Fruit fly (Drosophila melanogaster) whole organism, embryonic: ENCODE results near the gene CG3408.
A peak's percentile ranks its signal among the peaks of the same experiment; 100 is the strongest.

Source experiments
- BEAF-32 ChIP-seq: fragments of 200-800 bp; sonication (Bioruptor generic); optimal IDR thresholded peaks from 3 replicates; lab custom pipeline; 2017; ENCODE audit warnings: missing biosample characterization, missing genetic modification characterization, mild to moderate bottlenecking, moderate library complexity, missing genetic modification reagents
- CG12071 ChIP-seq: fragments of 200-800 bp; sonication (Bioruptor generic); optimal IDR thresholded peaks from 3 replicates; lab custom pipeline; 2018; ENCODE audit warnings: missing biosample characterization, mild to moderate bottlenecking, missing genetic modification characterization
- CG12219 ChIP-seq: fragments of 200-800 bp; sonication (Bioruptor generic); optimal IDR thresholded peaks from 3 replicates; lab custom pipeline; 2018; ENCODE audit warnings: missing biosample characterization, mild to moderate bottlenecking, missing genetic modification characterization
- CG12391 ChIP-seq: fragments of 200-800 bp; sonication (Bioruptor generic); optimal IDR thresholded peaks from 3 replicates; lab custom pipeline; 2018; ENCODE audit warnings: missing biosample characterization, mild to moderate bottlenecking, missing genetic modification characterization, moderate library complexity
- CG12659 ChIP-seq: fragments of 200-800 bp; sonication (Bioruptor generic); optimal IDR thresholded peaks from 3 replicates; lab custom pipeline; 2017; ENCODE audit warnings: mild to moderate bottlenecking, missing biosample characterization, missing genetic modification reagents, missing genetic modification characterization
- CG13287 ChIP-seq: fragments of 200-800 bp; sonication (Bioruptor generic); IDR thresholded peaks from 2 replicates; pipeline ENCODE4 v1.3.6; 2022; ENCODE audit warnings: missing biosample characterization, missing genetic modification characterization; ENCODE audit not compliant: partially characterized antibody
- CG13775 ChIP-seq: fragments of 200-800 bp; sonication (Bioruptor generic); optimal IDR thresholded peaks from 3 replicates; lab custom pipeline; 2017; ENCODE audit warnings: missing biosample characterization, mild to moderate bottlenecking, missing genetic modification characterization
- CG14014 ChIP-seq: fragments of 200-800 bp; sonication (Bioruptor generic); IDR thresholded peaks from 2 replicates; pipeline ENCODE4 v1.3.6; 2022; ENCODE audit warnings: missing biosample characterization, missing genetic modification characterization
- CG14441 ChIP-seq: fragments of 200-800 bp; sonication (Bioruptor generic); IDR thresholded peaks from 2 replicates; pipeline ENCODE4 v1.3.6; 2022; ENCODE audit warnings: missing biosample characterization, missing genetic modification characterization
- CG15601 ChIP-seq: fragments of 200-800 bp; sonication (Bioruptor generic); optimal IDR thresholded peaks from 3 replicates; lab custom pipeline; 2019; ENCODE audit warnings: missing biosample characterization, mild to moderate bottlenecking, missing genetic modification characterization, moderate library complexity
- CG1603 ChIP-seq: fragments of 200-800 bp; sonication (Bioruptor generic); optimal IDR thresholded peaks from 2 replicates; lab custom pipeline; 2019; ENCODE audit warnings: missing biosample characterization, mild to moderate bottlenecking, missing genetic modification characterization, moderate library complexity
- CG17802 ChIP-seq: fragments of 200-800 bp; sonication (Bioruptor generic); optimal IDR thresholded peaks from 2 replicates; lab custom pipeline; 2018; ENCODE audit warnings: missing biosample characterization, mild to moderate bottlenecking, missing genetic modification characterization, moderate library complexity
- CG2120 ChIP-seq: fragments of 200-800 bp; sonication (Bioruptor generic); optimal IDR thresholded peaks from 3 replicates; lab custom pipeline; 2016; ENCODE audit warnings: missing biosample characterization, missing genetic modification characterization
- CG2712 ChIP-seq: fragments of 200-800 bp; optimal IDR thresholded peaks from 3 replicates; lab custom pipeline; 2019; ENCODE audit warnings: missing biosample characterization, mild to moderate bottlenecking, missing genetic modification characterization, moderate library complexity
- CG33557 ChIP-seq: fragments of 200-800 bp; sonication (Bioruptor generic); optimal IDR thresholded peaks from 2 replicates; lab custom pipeline; 2019; ENCODE audit warnings: missing biosample characterization, mild to moderate bottlenecking, missing genetic modification characterization, moderate library complexity
- CG3726 ChIP-seq: fragments of 200-800 bp; sonication (Bioruptor generic); IDR thresholded peaks from 3 replicates; pipeline ENCODE4, ENCODE4 v1.3.6; 2022; ENCODE audit warnings: missing biosample characterization, missing genetic modification characterization
- CG6854 ChIP-seq: fragments of 200-800 bp; sonication (Bioruptor generic); optimal IDR thresholded peaks from 3 replicates; lab custom pipeline; 2017; ENCODE audit warnings: missing biosample characterization, mild to moderate bottlenecking, missing genetic modification characterization
- CG8281 ChIP-seq: fragments of 200-800 bp; sonication (Bioruptor generic); optimal IDR thresholded peaks from 2 replicates; lab custom pipeline; 2018; ENCODE audit warnings: missing biosample characterization, mild to moderate bottlenecking, missing genetic modification characterization, moderate library complexity
- CG9797 ChIP-seq: fragments of 200-800 bp; sonication (Bioruptor generic); optimal IDR thresholded peaks from 3 replicates; lab custom pipeline; 2018; ENCODE audit warnings: missing biosample characterization, mild to moderate bottlenecking, missing genetic modification characterization
- CG9876 ChIP-seq: fragments of 200-800 bp; sonication (Bioruptor generic); optimal IDR thresholded peaks from 2 replicates; lab custom pipeline; 2016; ENCODE audit warnings: missing biosample characterization, missing genetic modification characterization
- CTCF ChIP-seq: fragments of 200-800 bp; sonication (Bioruptor generic); optimal IDR thresholded peaks from 2 replicates; lab custom pipeline; 2017; ENCODE audit warnings: missing biosample characterization, mild to moderate bottlenecking, missing genetic modification characterization, moderate library complexity
- Camta ChIP-seq: fragments of 200-800 bp; sonication (Bioruptor generic); optimal IDR thresholded peaks from 2 replicates; lab custom pipeline; 2016; ENCODE audit warnings: missing biosample characterization, missing genetic modification characterization
- Dll ChIP-seq: fragments of 200-800 bp; sonication (Bioruptor generic); IDR thresholded peaks from 4 replicates; pipeline ENCODE4 v1.3.6; 2022; ENCODE audit warnings: missing biosample characterization, missing genetic modification characterization; ENCODE audit not compliant: partially characterized antibody
- Dp ChIP-seq: fragments of 200-800 bp; sonication (Bioruptor generic); optimal IDR thresholded peaks from 2 replicates; lab custom pipeline; 2018; ENCODE audit warnings: missing biosample characterization, mild to moderate bottlenecking, missing genetic modification characterization, moderate library complexity
- Eip74EF ChIP-seq, 2 experiments: fragments of 200-800 bp in 1 of 2; fragments of >200 bp in 1 of 2; sonication (Bioruptor generic) in 1 of 2; optimal IDR thresholded peaks; 2 replicates each; lab custom pipeline; 2017 to 2019; ENCODE audit warnings: missing biosample characterization in 2 of 2, missing genetic modification characterization in 2 of 2, mild to moderate bottlenecking in 1 of 2, moderate library complexity in 1 of 2
- Ets97D ChIP-seq: fragments of 200-800 bp; sonication (Bioruptor generic); optimal IDR thresholded peaks from 3 replicates; lab custom pipeline; 2016; ENCODE audit warnings: missing biosample characterization, missing genetic modification characterization
- Fer1 ChIP-seq: fragments of 200-800 bp; sonication (Bioruptor generic); optimal IDR thresholded peaks from 2 replicates; lab custom pipeline; 2017; ENCODE audit warnings: missing biosample characterization, mild to moderate bottlenecking, missing genetic modification characterization
- Fer3 ChIP-seq: fragments of 200-800 bp; sonication (Bioruptor generic); optimal IDR thresholded peaks from 2 replicates; lab custom pipeline; 2018; ENCODE audit warnings: missing biosample characterization, mild to moderate bottlenecking, missing genetic modification characterization, moderate library complexity
- Hmx ChIP-seq: fragments of 200-800 bp; sonication (Bioruptor generic); optimal IDR thresholded peaks from 2 replicates; lab custom pipeline; 2016; ENCODE audit warnings: missing biosample characterization, missing genetic modification characterization
- MBD-R2 ChIP-seq: fragments of 200-800 bp; sonication (Bioruptor generic); IDR thresholded peaks from 2 replicates; pipeline ENCODE4 v1.3.6; 2022; ENCODE audit warnings: missing biosample characterization, missing genetic modification characterization
- MESR4 ChIP-seq: fragments of 200-800 bp; sonication (Bioruptor generic); optimal IDR thresholded peaks from 2 replicates; lab custom pipeline; 2018; ENCODE audit warnings: missing biosample characterization, mild to moderate bottlenecking, missing genetic modification characterization, moderate library complexity
- Med ChIP-seq: fragments of 200-800 bp; sonication (Bioruptor generic); peaks from one replicate; lab custom pipeline; 2016; ENCODE audit warnings: missing biosample characterization, missing genetic modification characterization, mild to moderate bottlenecking, inconsistent platforms, moderate library complexity
- Pdp1 ChIP-seq, 2 experiments: fragments of 200-800 bp; sonication (Bioruptor generic); optimal IDR thresholded peaks; 3 replicates each; lab custom pipeline; 2016; ENCODE audit warnings: missing biosample characterization in 2 of 2, missing genetic modification characterization in 2 of 2, mild to moderate bottlenecking in 1 of 2, moderate library complexity in 1 of 2
- Sry-δ ChIP-seq: fragments of 200-800 bp; sonication (Bioruptor generic); optimal IDR thresholded peaks from 2 replicates; lab custom pipeline; 2016; ENCODE audit warnings: missing biosample characterization, missing genetic modification characterization
- br ChIP-seq: fragments of >200 bp; optimal IDR thresholded peaks from 2 replicates; lab custom pipeline; 2017
- dan ChIP-seq: fragments of 200-800 bp; sonication (Bioruptor generic); IDR thresholded peaks from 2 replicates; pipeline ENCODE4 v1.3.6; 2022; ENCODE audit warnings: missing biosample characterization, missing genetic modification characterization
- exex ChIP-seq: fragments of 200-800 bp; sonication (Bioruptor generic); optimal IDR thresholded peaks from 4 replicates; lab custom pipeline; 2018; ENCODE audit warnings: missing biosample characterization, mild to moderate bottlenecking, missing genetic modification characterization, moderate library complexity
- ftz-f1 ChIP-seq: fragments of 200-800 bp; sonication (Bioruptor generic); optimal IDR thresholded peaks from 2 replicates; lab custom pipeline; 2016; ENCODE audit warnings: missing biosample characterization, missing genetic modification characterization
- grn ChIP-seq: fragments of 200-800 bp; sonication (Bioruptor generic); optimal IDR thresholded peaks from 3 replicates; lab custom pipeline; 2017; ENCODE audit warnings: missing biosample characterization, missing genetic modification characterization
- ken ChIP-seq: fragments of 200-800 bp; sonication (Bioruptor generic); IDR thresholded peaks from 3 replicates; pipeline ENCODE4 v1.3.6; 2022; ENCODE audit warnings: missing biosample characterization, missing genetic modification characterization
- mam ChIP-seq: fragments of 200-800 bp; sonication (Bioruptor generic); optimal IDR thresholded peaks from 3 replicates; lab custom pipeline; 2016; ENCODE audit warnings: missing biosample characterization, missing genetic modification characterization
- nerfin-1 ChIP-seq: fragments of 200-800 bp; sonication (Bioruptor generic); optimal IDR thresholded peaks from 3 replicates; lab custom pipeline; 2019; ENCODE audit warnings: missing biosample characterization, mild to moderate bottlenecking, missing genetic modification characterization, moderate library complexity
- run ChIP-seq: fragments of 200-800 bp; sonication (Bioruptor generic); optimal IDR thresholded peaks from 3 replicates; lab custom pipeline; 2018; ENCODE audit warnings: missing biosample characterization, mild to moderate bottlenecking, missing genetic modification characterization
- sens ChIP-seq: fragments of 200-800 bp; sonication (Bioruptor generic); peaks from one replicate; lab custom pipeline; 2016; ENCODE audit warnings: missing biosample characterization, missing genetic modification characterization
- sqz ChIP-seq: fragments of 200-800 bp; sonication (Bioruptor generic); optimal IDR thresholded peaks from 3 replicates; lab custom pipeline; 2018; ENCODE audit warnings: missing biosample characterization, mild to moderate bottlenecking, missing genetic modification characterization
- stwl ChIP-seq: fragments of 200-800 bp; sonication (Bioruptor generic); optimal IDR thresholded peaks from 3 replicates; lab custom pipeline; 2018; ENCODE audit warnings: missing biosample characterization, mild to moderate bottlenecking, missing genetic modification characterization, moderate library complexity
- tap ChIP-seq: fragments of 200-800 bp; optimal IDR thresholded peaks from 3 replicates; lab custom pipeline; 2019; ENCODE audit warnings: missing biosample characterization, mild to moderate bottlenecking, missing genetic modification characterization, moderate library complexity
- tll ChIP-seq, 2 experiments: fragments of 200-800 bp in 1 of 2; fragments of >200 bp in 1 of 2; sonication (Bioruptor generic) in 1 of 2; optimal IDR thresholded peaks; 2 replicates each; lab custom pipeline; 2017 to 2019; ENCODE audit warnings: missing biosample characterization in 2 of 2, missing genetic modification characterization in 2 of 2, mild to moderate bottlenecking in 1 of 2, moderate library complexity in 1 of 2
- toy ChIP-seq: fragments of 200-800 bp; sonication (Bioruptor generic); IDR thresholded peaks from 2 replicates; pipeline ENCODE4 v1.3.6; 2022; ENCODE audit warnings: missing biosample characterization, missing genetic modification characterization
- trem ChIP-seq: fragments of 200-800 bp; optimal IDR thresholded peaks from 3 replicates; lab custom pipeline; 2019; ENCODE audit warnings: missing biosample characterization, mild to moderate bottlenecking, missing genetic modification characterization, moderate library complexity
- usp ChIP-seq: fragments of >200 bp; optimal IDR thresholded peaks from 2 replicates; lab custom pipeline; 2017; ENCODE audit warnings: missing biosample characterization, missing genetic modification characterization

The CG3408 gene

dm6 chr3L:9487586-9487985 lies 21.8 kb downstream of the CG3408 start, which contains the start of gene pall (continued):
- TF ChIP-seq sens (peak; percentile 70), CG17802 (no peak), Fer1 (peak; percentile 34), CG14014 (GFP tag; lab: Robert Waterston, UW) (no peak), CG12219 (GFP tag; lab: Kevin White, UChicago) (no peak), nerfin-1 (peak; percentile 88), run (tag; lab: Kevin White, UChicago) (no peak), stwl (tag; lab: Kevin White, UChicago) (peak; percentile 79), mam (GFP tag; lab: Kevin White, UChicago) (no peak), Med (peak; percentile 68), tap (no peak), Pdp1 (GFP tag; optimal IDR thresholded peaks at IDR 0.05; lab: Kevin White, UChicago) (peak in 1 of 2 experiments; percentile 18), CG14441 (GFP tag; lab: Robert Waterston, UW) (no peak), Dll (GFP tag; lab: Robert Waterston, UW) (peak; percentile 43; the same call in 2 of the 4 replicates), ftz-f1 (no peak), CG15601 (tag; lab: Kevin White, UChicago) (peak; percentile 20), CTCF (GFP tag; lab: Kevin White, UChicago) (peak; percentile 63), BEAF-32 (GFP tag; lab: Kevin White, UChicago) (peak; percentile 19), Sry-δ (no peak), CG2120 (no peak), CG6854 (GFP tag; lab: Kevin White, UChicago) (peak; percentile 13), usp (GFP tag; lab: Kevin White, UChicago) (no peak), toy (GFP tag; lab: Robert Waterston, UW) (no peak), Eip74EF (GFP tag; optimal IDR thresholded peaks at IDR 0.05; lab: Kevin White, UChicago) (no peak), Dp (GFP tag; lab: Kevin White, UChicago) (peak; percentile 55), sqz (GFP tag; lab: Kevin White, UChicago) (no peak), CG13775 (no peak), CG12659 (GFP tag; lab: Kevin White, UChicago) (peak; percentile 64), CG3726 (GFP tag; lab: Robert Waterston, UW) (no peak), tll (GFP tag; optimal IDR thresholded peaks at IDR 0.05; lab: Kevin White, UChicago) (no peak), Camta (no peak), CG33557 (no peak), CG8281 (no peak), MESR4 (GFP tag; lab: Kevin White, UChicago) (peak; percentile 85), ken (GFP tag; lab: Robert Waterston, UW) (no peak), CG2712 (tag; lab: Kevin White, UChicago) (peak; percentile 36), trem (tag; lab: Kevin White, UChicago) (peak; percentile 60), CG1603 (no peak), CG9797 (GFP tag; lab: Kevin White, UChicago) (peak; percentile 76), CG13287 (GFP tag; lab: Robert Waterston, UW) (peak; percentile 54; the same call in 1 of the 2 replicates), Hmx (no peak), MBD-R2 (GFP tag; lab: Robert Waterston, UW) (peak; percentile 60), CG12071 (GFP tag; lab: Kevin White, UChicago) (no peak), dan (GFP tag; lab: Robert Waterston, UW) (no peak), CG9876 (GFP tag; lab: Kevin White, UChicago) (no peak), CG12391 (tag; lab: Kevin White, UChicago) (peak; percentile 20), Fer3 (tag; lab: Kevin White, UChicago) (no peak), Ets97D (GFP tag; lab: Kevin White, UChicago) (peak; percentile 38), br (lab: Kevin White, UChicago) (no peak), grn (GFP tag; lab: Kevin White, UChicago) (no peak), exex (tag; lab: Kevin White, UChicago) (peak; percentile 2)
